Fruit fly (Drosophila melanogaster) whole organism, pupa: ENCODE measurements around the gene Atg12.

Experiments
- CG15710 ChIP-seq: fragments of 200-800 bp; sonication (Bioruptor generic); optimal IDR thresholded peaks from 2 replicates; lab custom pipeline; 2018; ENCODE audit warnings: missing biosample characterization, mild to moderate bottlenecking, missing genetic modification characterization, moderate library complexity
- CG4496 ChIP-seq: fragments of 200-800 bp; sonication (Bioruptor generic); IDR thresholded peaks from 3 replicates; pipeline ENCODE4 v1.3.6; 2022; ENCODE audit warnings: missing biosample characterization, missing genetic modification characterization
- EcR ChIP-seq: fragments of 200-800 bp; sonication (Bioruptor generic); optimal IDR thresholded peaks from 3 replicates; lab custom pipeline; 2019; ENCODE audit warnings: missing biosample characterization, missing genetic modification characterization, mild to moderate bottlenecking, moderate library complexity, missing genetic modification reagents

- TF ChIP-seq CG4496 (GFP tag; lab: Robert Waterston, UW) (no peak), EcR (no peak), CG15710 (tag; lab: Kevin White, UChicago) (peak; percentile 44)
Observed at dm6 chr3L:12113589-12113988, 23.2 kb upstream of the Atg12 start.
